Fruit fly (Drosophila melanogaster) whole organism, adult: Measurements from ENCODE around the gene unk.

Source experiments
- CG11617 ChIP-seq: fragments of 200-800 bp; sonication (Bioruptor generic); optimal IDR thresholded peaks from 2 replicates; lab custom pipeline; 2017; ENCODE audit warnings: mild to moderate bottlenecking, missing biosample characterization, missing genetic modification reagents, missing genetic modification characterization
- CG12768 ChIP-seq: fragments of 200-800 bp; sonication (Bioruptor generic); optimal IDR thresholded peaks from 2 replicates; lab custom pipeline; 2017; ENCODE audit warnings: missing biosample characterization, missing genetic modification characterization, mild to moderate bottlenecking, moderate library complexity, missing genetic modification reagents
- CG14711 ChIP-seq: fragments of 200-800 bp; sonication (Bioruptor generic); optimal IDR thresholded peaks from 2 replicates; lab custom pipeline; 2018; ENCODE audit warnings: missing biosample characterization, mild to moderate bottlenecking, missing genetic modification characterization, moderate library complexity
- CG1620 ChIP-seq: fragments of 200-800 bp; sonication (Bioruptor generic); optimal IDR thresholded peaks from 2 replicates; lab custom pipeline; 2016; ENCODE audit warnings: missing biosample characterization, missing genetic modification characterization
- CG33017 ChIP-seq: fragments of 200-800 bp; sonication (Bioruptor generic); optimal IDR thresholded peaks from 2 replicates; lab custom pipeline; 2018; ENCODE audit warnings: missing biosample characterization, mild to moderate bottlenecking, missing genetic modification characterization, moderate library complexity
- CG5204 ChIP-seq: fragments of 200-800 bp; sonication (Bioruptor generic); optimal IDR thresholded peaks from 2 replicates; lab custom pipeline; 2016; ENCODE audit warnings: missing biosample characterization, missing genetic modification characterization
- CG7045 ChIP-seq: fragments of 200-800 bp; sonication (Bioruptor generic); optimal IDR thresholded peaks from 2 replicates; lab custom pipeline; 2017; ENCODE audit warnings: missing biosample characterization, mild to moderate bottlenecking, missing genetic modification characterization
- CG7101 ChIP-seq: fragments of 200-800 bp; sonication (Bioruptor generic); optimal IDR thresholded peaks from 2 replicates; lab custom pipeline; 2018; ENCODE audit warnings: missing biosample characterization, mild to moderate bottlenecking, missing genetic modification characterization, moderate library complexity
- Clk ChIP-seq: fragments of 200-800 bp; sonication (Bioruptor generic); optimal IDR thresholded peaks from 2 replicates; lab custom pipeline; 2017; ENCODE audit warnings: missing biosample characterization, missing genetic modification characterization
- Crg-1 ChIP-seq: fragments of 200-800 bp; sonication (Bioruptor generic); optimal IDR thresholded peaks from 2 replicates; lab custom pipeline; 2016; ENCODE audit warnings: missing biosample characterization, missing genetic modification characterization
- Hr96 ChIP-seq: fragments of 200-800 bp; sonication (Bioruptor generic); optimal IDR thresholded peaks from 2 replicates; lab custom pipeline; 2016; ENCODE audit warnings: missing biosample characterization, missing genetic modification characterization
- Mnt ChIP-seq: fragments of 200-800 bp; sonication (Bioruptor generic); optimal IDR thresholded peaks from 2 replicates; lab custom pipeline; 2016; ENCODE audit warnings: missing biosample characterization, mild to moderate bottlenecking, missing genetic modification characterization
- bab1 ChIP-seq: fragments of 200-800 bp; sonication (Bioruptor generic); optimal IDR thresholded peaks from 3 replicates; lab custom pipeline; 2019; ENCODE audit warnings: missing biosample characterization, mild to moderate bottlenecking, missing genetic modification characterization, moderate library complexity
- cic ChIP-seq: fragments of 200-800 bp; sonication (Bioruptor generic); optimal IDR thresholded peaks from 2 replicates; lab custom pipeline; 2017; ENCODE audit warnings: missing biosample characterization, mild to moderate bottlenecking, missing genetic modification characterization, moderate library complexity
- cnc ChIP-seq, 2 experiments: fragments of >200 bp; optimal IDR thresholded peaks; 2 replicates each; lab custom pipeline; 2017
- kay ChIP-seq: fragments of 200-800 bp; sonication (Bioruptor generic); peaks from one replicate; lab custom pipeline; 2016; ENCODE audit warnings: missing biosample characterization, missing genetic modification characterization, borderline replicate concordance
- ovo ChIP-seq: fragments of 200-800 bp; sonication (Bioruptor generic); optimal IDR thresholded peaks from 2 replicates; lab custom pipeline; 2016; ENCODE audit warnings: missing biosample characterization, missing genetic modification characterization
- pad ChIP-seq: fragments of 200-800 bp; sonication (Bioruptor generic); optimal IDR thresholded peaks from 3 replicates; lab custom pipeline; 2017; ENCODE audit warnings: missing biosample characterization, missing genetic modification characterization, mild to moderate bottlenecking, moderate library complexity, missing genetic modification reagents
- tj ChIP-seq: fragments of 200-800 bp; sonication (Bioruptor generic); optimal IDR thresholded peaks from 3 replicates; lab custom pipeline; 2017; ENCODE audit warnings: missing biosample characterization, mild to moderate bottlenecking, missing genetic modification characterization, moderate library complexity
- toe ChIP-seq: fragments of 200-800 bp; sonication (Bioruptor generic); optimal IDR thresholded peaks from 2 replicates; lab custom pipeline; 2016; ENCODE audit warnings: missing biosample characterization, missing genetic modification characterization

unk gene

DNA sequence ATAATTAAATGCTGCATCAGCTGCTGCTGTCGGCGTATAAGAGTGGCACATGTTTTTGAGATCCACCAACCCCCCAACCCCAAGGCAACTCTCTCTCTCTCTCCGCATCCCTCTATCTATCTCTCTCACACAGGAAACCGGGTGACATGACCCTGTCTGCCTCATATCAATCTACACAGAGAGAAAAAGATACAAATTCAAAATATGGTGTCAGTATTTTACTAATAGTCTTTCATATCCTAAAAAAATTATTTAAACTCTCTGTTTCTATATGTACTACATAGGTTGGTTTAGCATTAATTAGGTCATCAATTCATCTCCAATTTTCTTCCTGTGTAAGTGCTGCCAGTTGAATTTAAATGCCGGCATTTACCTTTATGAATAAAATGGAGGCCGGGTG lies 17.7 kb upstream of the unk start:
- TF ChIP-seq CG12768 (no peak), Hr96 (GFP tag; lab: Kevin White, UChicago) (no peak), pad (GFP tag; lab: Kevin White, UChicago) (no peak), CG11617 (peak; percentile 21), CG1620 (no peak), cnc (optimal IDR thresholded peaks at IDR 0.05; lab: Kevin White, UChicago) (no peak), CG5204 (GFP tag; lab: Kevin White, UChicago) (no peak), kay (GFP tag; lab: Kevin White, UChicago) (no peak), tj (GFP tag; lab: Kevin White, UChicago) (peak; percentile 6), cic (GFP tag; lab: Kevin White, UChicago) (no peak), CG7101 (tag; lab: Kevin White, UChicago) (peak; percentile 59), CG33017 (no peak), CG7045 (GFP tag; lab: Kevin White, UChicago) (no peak), ovo (GFP tag; lab: Kevin White, UChicago) (no peak), toe (GFP tag; lab: Kevin White, UChicago) (no peak), Mnt (GFP tag; lab: Kevin White, UChicago) (no peak), CG14711 (tag; lab: Kevin White, UChicago) (peak; percentile 61), bab1 (GFP tag; lab: Kevin White, UChicago) (peak; percentile 18), Crg-1 (GFP tag; lab: Kevin White, UChicago) (no peak), Clk (no peak)

DNA sequence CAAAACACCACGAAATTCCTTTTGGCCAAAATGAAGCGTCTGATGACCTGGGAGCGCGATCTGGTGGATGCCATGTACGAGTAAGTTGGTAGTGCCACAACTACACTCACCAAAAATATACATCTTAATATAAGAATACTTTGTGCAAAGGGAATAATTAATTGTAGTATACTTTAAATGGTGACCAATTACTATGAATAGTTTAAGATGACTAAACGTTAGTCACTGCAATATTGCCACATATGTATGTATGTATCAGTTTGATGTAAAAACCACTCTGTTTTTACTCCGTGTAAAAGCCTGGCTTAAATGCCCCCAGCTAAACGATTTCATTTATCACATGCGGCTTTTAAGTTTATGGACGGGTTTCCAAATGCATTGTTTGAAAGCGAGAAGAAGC lies 17.1 kb upstream of the unk start:
- TF ChIP-seq Crg-1 (GFP tag; lab: Kevin White, UChicago) (no peak), CG1620 (no peak), pad (GFP tag; lab: Kevin White, UChicago) (no peak), cnc (optimal IDR thresholded peaks at IDR 0.05; lab: Kevin White, UChicago) (no peak), CG7045 (GFP tag; lab: Kevin White, UChicago) (no peak), cic (GFP tag; lab: Kevin White, UChicago) (no peak), CG14711 (tag; lab: Kevin White, UChicago) (no peak), CG7101 (tag; lab: Kevin White, UChicago) (no peak), CG5204 (GFP tag; lab: Kevin White, UChicago) (no peak), bab1 (GFP tag; lab: Kevin White, UChicago) (no peak), Mnt (GFP tag; lab: Kevin White, UChicago) (no peak), CG33017 (no peak)

dm6 chr3R:23173393-23173981 lies 15.8 kb upstream of the unk start, which contains the start of gene CG46310:
TSS of gene CG46310 (plus strand) at chr3R:23173873.
- TF ChIP-seq Clk, result peak; percentile 20
- TF ChIP-seq CG7101 (tag; lab: Kevin White, UChicago), result peak; percentile 87
- TF ChIP-seq toe (GFP tag; lab: Kevin White, UChicago), result no peak
- peak; percentile 74 for TF ChIP-seq CG11617
- TF ChIP-seq CG33017, result peak; percentile 79
- peak; percentile 15 for TF ChIP-seq ovo (GFP tag; lab: Kevin White, UChicago)
- TF ChIP-seq cnc (optimal IDR thresholded peaks at IDR 0.05; lab: Kevin White, UChicago), result no peak
- peak; percentile 83 for TF ChIP-seq cic (GFP tag; lab: Kevin White, UChicago)
- peak; percentile 14 for TF ChIP-seq tj (GFP tag; lab: Kevin White, UChicago)
- TF ChIP-seq Crg-1 (GFP tag; lab: Kevin White, UChicago), result peak; percentile 60
- TF ChIP-seq kay (GFP tag; lab: Kevin White, UChicago), result no peak
- TF ChIP-seq Hr96 (GFP tag; lab: Kevin White, UChicago), result peak; percentile 51
- peak; percentile 74 for TF ChIP-seq CG12768
- peak; percentile 44 for TF ChIP-seq CG7045 (GFP tag; lab: Kevin White, UChicago)
- TF ChIP-seq CG14711 (tag; lab: Kevin White, UChicago), result peak; percentile 50
- no peak for TF ChIP-seq CG5204 (GFP tag; lab: Kevin White, UChicago)
- TF ChIP-seq pad (GFP tag; lab: Kevin White, UChicago), result peak; percentile 58
- peak; percentile 48 for TF ChIP-seq Mnt (GFP tag; lab: Kevin White, UChicago)
- peak; percentile 22 for TF ChIP-seq bab1 (GFP tag; lab: Kevin White, UChicago)

- TF ChIP-seq ovo (GFP tag; lab: Kevin White, UChicago), result no peak
- no peak for TF ChIP-seq CG33017
These were observed 14.2 kb upstream of the unk start for dm6 chr3R:23171867-23172266.

dm6 chr3R:23170335-23170734 lies 12.7 kb upstream of the unk start:
- no peak for TF ChIP-seq bab1 (GFP tag; lab: Kevin White, UChicago)
- TF ChIP-seq ovo (GFP tag; lab: Kevin White, UChicago), result no peak
- TF ChIP-seq pad (GFP tag; lab: Kevin White, UChicago), result no peak
- no peak for TF ChIP-seq CG11617
- TF ChIP-seq CG7101 (tag; lab: Kevin White, UChicago), result no peak
- TF ChIP-seq CG7045 (GFP tag; lab: Kevin White, UChicago), result no peak
- TF ChIP-seq Clk, result no peak
- no peak for TF ChIP-seq cic (GFP tag; lab: Kevin White, UChicago)
- TF ChIP-seq Crg-1 (GFP tag; lab: Kevin White, UChicago), result no peak
- no peak for TF ChIP-seq CG12768
- no peak for TF ChIP-seq toe (GFP tag; lab: Kevin White, UChicago)
- no peak for TF ChIP-seq tj (GFP tag; lab: Kevin White, UChicago)
